Worm (Caenorhabditis elegans): Measurements from ENCODE around the gene C53B7.2.

- no peak for TF ChIP-seq aptf-2 (GFP tag; conservative IDR thresholded peaks at IDR 0.05)
- no peak for TF ChIP-seq F10E7.11 (tag; optimal IDR thresholded peaks at IDR 0.05)
- TF ChIP-seq efl-1 (GFP tag; optimal IDR thresholded peaks at IDR 0.05): no peak
- TF ChIP-seq madf-6 (GFP tag; IDR thresholded peaks at IDR 0.05): no peak
- TF ChIP-seq pha-4 (tag; optimal IDR thresholded peaks at IDR 0.05): no peak
- TF ChIP-seq unc-62 (GFP tag; optimal IDR thresholded peaks at IDR 0.05): no peak
- no peak for TF ChIP-seq mxl-1 (tag; optimal IDR thresholded peaks at IDR 0.05)
- no peak for TF ChIP-seq dox-1 (GFP tag; IDR thresholded peaks at IDR 0.05)
- no peak for TF ChIP-seq ZK185.1 (tag; optimal IDR thresholded peaks at IDR 0.05; ENCODE audit: poor library complexity, severe bottlenecking)
- no peak for TF ChIP-seq ztf-28 (GFP tag; IDR thresholded peaks at IDR 0.05)
These were observed 42.2 kb downstream of the C53B7.2 start for ce11 chrX:6888208-6888607.
